Fruit fly (Drosophila melanogaster) whole organism, adult: ENCODE results near the gene mtSSB.

ENCODE experiments used
- CG11617 ChIP-seq: fragments of 200-800 bp; sonication (Bioruptor generic); optimal IDR thresholded peaks from 2 replicates; lab custom pipeline; 2017; ENCODE audit warnings: mild to moderate bottlenecking, missing biosample characterization, missing genetic modification reagents, missing genetic modification characterization
- CG12768 ChIP-seq: fragments of 200-800 bp; sonication (Bioruptor generic); optimal IDR thresholded peaks from 2 replicates; lab custom pipeline; 2017; ENCODE audit warnings: missing biosample characterization, missing genetic modification characterization, mild to moderate bottlenecking, moderate library complexity, missing genetic modification reagents
- CG14711 ChIP-seq: fragments of 200-800 bp; sonication (Bioruptor generic); optimal IDR thresholded peaks from 2 replicates; lab custom pipeline; 2018; ENCODE audit warnings: missing biosample characterization, mild to moderate bottlenecking, missing genetic modification characterization, moderate library complexity
- CG1620 ChIP-seq: fragments of 200-800 bp; sonication (Bioruptor generic); optimal IDR thresholded peaks from 2 replicates; lab custom pipeline; 2016; ENCODE audit warnings: missing biosample characterization, missing genetic modification characterization
- CG33017 ChIP-seq: fragments of 200-800 bp; sonication (Bioruptor generic); optimal IDR thresholded peaks from 2 replicates; lab custom pipeline; 2018; ENCODE audit warnings: missing biosample characterization, mild to moderate bottlenecking, missing genetic modification characterization, moderate library complexity
- CG5204 ChIP-seq: fragments of 200-800 bp; sonication (Bioruptor generic); optimal IDR thresholded peaks from 2 replicates; lab custom pipeline; 2016; ENCODE audit warnings: missing biosample characterization, missing genetic modification characterization
- CG7045 ChIP-seq: fragments of 200-800 bp; sonication (Bioruptor generic); optimal IDR thresholded peaks from 2 replicates; lab custom pipeline; 2017; ENCODE audit warnings: missing biosample characterization, mild to moderate bottlenecking, missing genetic modification characterization
- CG7101 ChIP-seq: fragments of 200-800 bp; sonication (Bioruptor generic); optimal IDR thresholded peaks from 2 replicates; lab custom pipeline; 2018; ENCODE audit warnings: missing biosample characterization, mild to moderate bottlenecking, missing genetic modification characterization, moderate library complexity
- Clk ChIP-seq: fragments of 200-800 bp; sonication (Bioruptor generic); optimal IDR thresholded peaks from 2 replicates; lab custom pipeline; 2017; ENCODE audit warnings: missing biosample characterization, missing genetic modification characterization
- Crg-1 ChIP-seq: fragments of 200-800 bp; sonication (Bioruptor generic); optimal IDR thresholded peaks from 2 replicates; lab custom pipeline; 2016; ENCODE audit warnings: missing biosample characterization, missing genetic modification characterization
- Hr96 ChIP-seq: fragments of 200-800 bp; sonication (Bioruptor generic); optimal IDR thresholded peaks from 2 replicates; lab custom pipeline; 2016; ENCODE audit warnings: missing biosample characterization, missing genetic modification characterization
- Mnt ChIP-seq: fragments of 200-800 bp; sonication (Bioruptor generic); optimal IDR thresholded peaks from 2 replicates; lab custom pipeline; 2016; ENCODE audit warnings: missing biosample characterization, mild to moderate bottlenecking, missing genetic modification characterization
- bab1 ChIP-seq: fragments of 200-800 bp; sonication (Bioruptor generic); optimal IDR thresholded peaks from 3 replicates; lab custom pipeline; 2019; ENCODE audit warnings: missing biosample characterization, mild to moderate bottlenecking, missing genetic modification characterization, moderate library complexity
- cic ChIP-seq: fragments of 200-800 bp; sonication (Bioruptor generic); optimal IDR thresholded peaks from 2 replicates; lab custom pipeline; 2017; ENCODE audit warnings: missing biosample characterization, mild to moderate bottlenecking, missing genetic modification characterization, moderate library complexity
- cnc ChIP-seq, 2 experiments: fragments of >200 bp; optimal IDR thresholded peaks; 2 replicates each; lab custom pipeline; 2017
- kay ChIP-seq: fragments of 200-800 bp; sonication (Bioruptor generic); peaks from one replicate; lab custom pipeline; 2016; ENCODE audit warnings: missing biosample characterization, missing genetic modification characterization, borderline replicate concordance
- ovo ChIP-seq: fragments of 200-800 bp; sonication (Bioruptor generic); optimal IDR thresholded peaks from 2 replicates; lab custom pipeline; 2016; ENCODE audit warnings: missing biosample characterization, missing genetic modification characterization
- pad ChIP-seq: fragments of 200-800 bp; sonication (Bioruptor generic); optimal IDR thresholded peaks from 3 replicates; lab custom pipeline; 2017; ENCODE audit warnings: missing biosample characterization, missing genetic modification characterization, mild to moderate bottlenecking, moderate library complexity, missing genetic modification reagents
- tj ChIP-seq: fragments of 200-800 bp; sonication (Bioruptor generic); optimal IDR thresholded peaks from 3 replicates; lab custom pipeline; 2017; ENCODE audit warnings: missing biosample characterization, mild to moderate bottlenecking, missing genetic modification characterization, moderate library complexity
- toe ChIP-seq: fragments of 200-800 bp; sonication (Bioruptor generic); optimal IDR thresholded peaks from 2 replicates; lab custom pipeline; 2016; ENCODE audit warnings: missing biosample characterization, missing genetic modification characterization

mtSSB gene

dm6 chr3R:16245298-16246098 lies 40.4 kb upstream of the mtSSB start:
- TF ChIP-seq CG12768 (GFP tag; lab: Kevin White, UChicago) (no peak), CG7101 (tag; lab: Kevin White, UChicago) (no peak), cnc (optimal IDR thresholded peaks at IDR 0.05; lab: Kevin White, UChicago) (no peak), cic (GFP tag; lab: Kevin White, UChicago) (no peak), Hr96 (GFP tag; lab: Kevin White, UChicago) (no peak), pad (GFP tag; lab: Kevin White, UChicago) (no peak), CG11617 (GFP tag; lab: Kevin White, UChicago) (no peak)

dm6 chr3R:16244241-16244977 lies 39.4 kb upstream of the mtSSB start:
- TF ChIP-seq ovo (GFP tag; lab: Kevin White, UChicago) (no peak), CG5204 (no peak), CG11617 (GFP tag; lab: Kevin White, UChicago) (no peak), toe (GFP tag; lab: Kevin White, UChicago) (no peak), CG33017 (tag; lab: Kevin White, UChicago) (no peak), bab1 (GFP tag; lab: Kevin White, UChicago) (no peak), Mnt (GFP tag; lab: Kevin White, UChicago) (no peak), CG1620 (GFP tag; lab: Kevin White, UChicago) (no peak), tj (GFP tag; lab: Kevin White, UChicago) (peak; percentile 60), Clk (no peak), CG12768 (GFP tag; lab: Kevin White, UChicago) (peak; percentile 42), Crg-1 (GFP tag; lab: Kevin White, UChicago) (peak; percentile 15), cic (GFP tag; lab: Kevin White, UChicago) (peak; percentile 42), kay (GFP tag; lab: Kevin White, UChicago) (no peak)

- TF ChIP-seq CG33017 (tag; lab: Kevin White, UChicago), result peak; percentile 75
- peak; percentile 70 for TF ChIP-seq Clk
- peak; percentile 89 for TF ChIP-seq Mnt (GFP tag; lab: Kevin White, UChicago)
- TF ChIP-seq Hr96 (GFP tag; lab: Kevin White, UChicago), result peak; percentile 83
- TF ChIP-seq CG7045, result no peak
- TF ChIP-seq bab1 (GFP tag; lab: Kevin White, UChicago), result peak; percentile 71
- TF ChIP-seq pad (GFP tag; lab: Kevin White, UChicago), result peak; percentile 91
- peak; percentile 46 for TF ChIP-seq CG7101 (tag; lab: Kevin White, UChicago)
- TF ChIP-seq cnc (optimal IDR thresholded peaks at IDR 0.05; lab: Kevin White, UChicago), result no peak
- peak; percentile 93 for TF ChIP-seq tj (GFP tag; lab: Kevin White, UChicago)
- TF ChIP-seq CG12768 (GFP tag; lab: Kevin White, UChicago), result peak; percentile 93
- TF ChIP-seq kay (GFP tag; lab: Kevin White, UChicago), result no peak
- TF ChIP-seq CG14711, result peak; percentile 47
- TF ChIP-seq CG5204, result peak; percentile 31
- peak; percentile 57 for TF ChIP-seq CG11617 (GFP tag; lab: Kevin White, UChicago)
- peak; percentile 15 for TF ChIP-seq toe (GFP tag; lab: Kevin White, UChicago)
- TF ChIP-seq CG1620 (GFP tag; lab: Kevin White, UChicago), result peak; percentile 42
- TF ChIP-seq cic (GFP tag; lab: Kevin White, UChicago), result peak; percentile 98
- TF ChIP-seq ovo (GFP tag; lab: Kevin White, UChicago), result peak; percentile 82
- peak; percentile 82 for TF ChIP-seq Crg-1 (GFP tag; lab: Kevin White, UChicago)
These were observed 37.4 kb upstream of the mtSSB start for dm6 chr3R:16242461-16242934.

DNA sequence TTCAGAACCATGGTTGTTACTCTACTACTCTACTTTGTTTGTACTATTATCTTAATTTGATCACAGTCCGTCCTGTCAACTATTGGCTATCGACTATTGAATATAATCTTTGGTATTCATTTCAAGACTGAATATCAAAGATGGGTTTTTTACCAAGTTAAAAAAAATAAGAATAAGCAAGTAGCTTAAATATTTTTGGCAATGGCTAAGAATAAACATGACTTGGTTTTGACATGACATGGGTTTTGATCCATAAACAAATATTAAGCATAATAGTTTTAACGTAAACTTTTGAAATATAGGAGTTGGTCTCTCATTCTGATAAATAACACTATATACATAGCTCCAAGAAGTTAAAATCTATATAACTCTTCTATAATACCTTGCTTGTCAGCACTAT lies 36.8 kb upstream of the mtSSB start:
- TF ChIP-seq CG7101 (tag; lab: Kevin White, UChicago) (no peak), CG7045 (no peak), toe (GFP tag; lab: Kevin White, UChicago) (peak; percentile 44), CG5204 (peak; percentile 49)

dm6 chr3R:16241102-16241779 lies 36.2 kb upstream of the mtSSB start:
- TF ChIP-seq Mnt (GFP tag; lab: Kevin White, UChicago) (peak; percentile 93), pad (GFP tag; lab: Kevin White, UChicago) (no peak), CG12768 (GFP tag; lab: Kevin White, UChicago) (peak; percentile 89), CG11617 (GFP tag; lab: Kevin White, UChicago) (no peak), CG7045 (no peak), Crg-1 (GFP tag; lab: Kevin White, UChicago) (no peak), Hr96 (GFP tag; lab: Kevin White, UChicago) (peak; percentile 39), ovo (GFP tag; lab: Kevin White, UChicago) (peak; percentile 54), CG1620 (GFP tag; lab: Kevin White, UChicago) (peak; percentile 1), CG7101 (tag; lab: Kevin White, UChicago) (peak; percentile 38), Clk (no peak), cic (GFP tag; lab: Kevin White, UChicago) (peak; percentile 96), kay (GFP tag; lab: Kevin White, UChicago) (peak; percentile 97), CG5204 (no peak), toe (GFP tag; lab: Kevin White, UChicago) (peak; percentile 81), bab1 (GFP tag; lab: Kevin White, UChicago) (peak; percentile 79), CG14711 (peak; percentile 69), tj (GFP tag; lab: Kevin White, UChicago) (peak; percentile 84), cnc (optimal IDR thresholded peaks at IDR 0.05; lab: Kevin White, UChicago) (peak in 1 of 2 experiments; percentile 76), CG33017 (tag; lab: Kevin White, UChicago) (peak; percentile 24)
